Worm (Caenorhabditis elegans): ENCODE data around the gene Y105C5A.1269.

Y105C5A.1269 gene

DNA sequence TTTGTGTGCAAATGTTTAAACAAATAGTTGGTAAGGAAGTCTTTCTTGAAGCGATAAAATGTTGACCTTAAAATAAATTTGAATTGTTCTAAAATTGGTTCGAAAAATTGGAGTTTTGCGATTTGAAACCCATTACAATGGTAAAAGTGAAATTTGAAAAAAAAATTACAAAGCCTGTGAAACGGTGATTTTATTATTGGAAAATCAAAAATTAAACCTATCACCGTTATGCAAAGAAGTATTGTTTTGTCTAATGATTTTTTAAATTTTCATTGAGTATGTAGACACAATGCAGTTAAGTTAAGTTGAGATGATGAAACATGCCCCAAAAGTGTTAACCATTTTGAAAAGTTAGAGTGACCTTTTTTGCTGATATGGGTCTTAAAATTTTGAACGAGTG lies 47.6 kb downstream of the Y105C5A.1269 start:
- TF ChIP-seq nhr-77 (tag; optimal IDR thresholded peaks at IDR 0.05) (no peak), nfya-1 (tag; optimal IDR thresholded peaks at IDR 0.05; ENCODE audit: insufficient read depth) (no peak), nhr-12 (tag; optimal IDR thresholded peaks at IDR 0.05) (no peak), nhr-23 (tag; optimal IDR thresholded peaks at IDR 0.05) (no peak), fos-1 (tag; optimal IDR thresholded peaks at IDR 0.05) (no peak), elt-2 (tag; optimal IDR thresholded peaks at IDR 0.05) (no peak), nhr-67 (tag; optimal IDR thresholded peaks at IDR 0.05) (no peak), fkh-2 (tag; optimal IDR thresholded peaks at IDR 0.05) (no peak), pqm-1 (tag; optimal IDR thresholded peaks at IDR 0.05) (no peak), unc-62 (GFP tag; optimal IDR thresholded peaks at IDR 0.05) (no peak), unc-39 (tag; optimal IDR thresholded peaks at IDR 0.05) (no peak), nhr-76 (tag; optimal IDR thresholded peaks at IDR 0.05) (no peak), lin-39 (tag; optimal IDR thresholded peaks at IDR 0.05) (no peak), tbx-2 (tag; optimal IDR thresholded peaks at IDR 0.05) (no peak), mdl-1 (tag; optimal IDR thresholded peaks at IDR 0.05) (no peak), nhr-28 (tag; optimal IDR thresholded peaks at IDR 0.05) (no peak), egl-5 (tag; optimal IDR thresholded peaks at IDR 0.05) (no peak)

Measured in whole organism, L3 larva.